Fruit fly (Drosophila melanogaster) whole organism, wandering third instar larva: ENCODE results near the gene Cyp4d2.

Experiments used
- CG32264 ChIP-seq: fragments of 200-800 bp; sonication (Bioruptor generic); optimal IDR thresholded peaks from 2 replicates; lab custom pipeline; 2016; ENCODE audit warnings: missing biosample characterization, missing genetic modification characterization
- CG9705 ChIP-seq: fragments of 200-800 bp; sonication (Bioruptor generic); optimal IDR thresholded peaks from 2 replicates; lab custom pipeline; 2018; ENCODE audit warnings: missing biosample characterization, mild to moderate bottlenecking, missing genetic modification characterization
- CrebA ChIP-seq: fragments of 200-800 bp; sonication (Bioruptor generic); optimal IDR thresholded peaks from 2 replicates; lab custom pipeline; 2016; ENCODE audit warnings: missing biosample characterization, mild to moderate bottlenecking, missing genetic modification characterization, borderline replicate concordance
- Dfd ChIP-seq: fragments of >200 bp; optimal IDR thresholded peaks from 2 replicates; lab custom pipeline; 2017; ENCODE audit warnings: missing biosample characterization, missing genetic modification characterization
- Dif ChIP-seq: fragments of 200-275, 200-300 bp; sonication (Bioruptor generic); optimal IDR thresholded peaks from 2 replicates; lab custom pipeline; 2018; ENCODE audit warnings: missing biosample characterization, missing genetic modification characterization; ENCODE audit not compliant: partially characterized antibody
- GATAd ChIP-seq: sonication (Bioruptor generic); optimal IDR thresholded peaks from 2 replicates; lab custom pipeline; 2016; ENCODE audit warnings: missing biosample characterization, missing genetic modification characterization
- HLH106 ChIP-seq: fragments of 200-800 bp; optimal IDR thresholded peaks from 3 replicates; lab custom pipeline; 2019; ENCODE audit warnings: missing biosample characterization, mild to moderate bottlenecking, missing genetic modification characterization, moderate library complexity
- Hr83 ChIP-seq: fragments of 200-300 bp; sonication (Bioruptor generic); optimal IDR thresholded peaks from 2 replicates; lab custom pipeline; 2016; ENCODE audit warnings: missing biosample characterization, mild to moderate bottlenecking, missing genetic modification characterization, moderate library complexity; ENCODE audit not compliant: poor library complexity, severe bottlenecking
- Jra ChIP-seq: sonication (Bioruptor generic); optimal IDR thresholded peaks from 2 replicates; lab custom pipeline; 2016; ENCODE audit warnings: missing biosample characterization, missing genetic modification characterization
- Mio ChIP-seq: sonication (Bioruptor generic); optimal IDR thresholded peaks from 2 replicates; lab custom pipeline; 2016; ENCODE audit warnings: missing biosample characterization, missing genetic modification characterization
- OdsH ChIP-seq: fragments of 200-800 bp; sonication (Bioruptor generic); optimal IDR thresholded peaks from 2 replicates; lab custom pipeline; 2016; ENCODE audit warnings: missing biosample characterization, mild to moderate bottlenecking, missing genetic modification characterization
- Rel ChIP-seq, 2 experiments: fragments of 200-800 bp; sonication (Bioruptor generic) in 1 of 2; optimal IDR thresholded peaks; 2 replicates in 1 of 2; 3 replicates in 1 of 2; lab custom pipeline; 2016 to 2019; ENCODE audit warnings: mild to moderate bottlenecking in 2 of 2, missing biosample characterization in 2 of 2, missing genetic modification characterization in 2 of 2, moderate library complexity in 1 of 2
- Sp1 ChIP-seq: fragments of 200-800 bp; sonication (Bioruptor generic); optimal IDR thresholded peaks from 3 replicates; lab custom pipeline; 2019; ENCODE audit warnings: missing biosample characterization, mild to moderate bottlenecking, missing genetic modification characterization, moderate library complexity
- Vsx2 ChIP-seq: fragments of 200-300, 225-300 bp; sonication (Bioruptor generic); optimal IDR thresholded peaks from 2 replicates; lab custom pipeline; 2018; ENCODE audit warnings: missing biosample characterization, missing genetic modification characterization; ENCODE audit not compliant: partially characterized antibody
- br ChIP-seq: fragments of 200-800 bp; sonication (Bioruptor generic); optimal IDR thresholded peaks from 2 replicates; lab custom pipeline; 2016; ENCODE audit warnings: missing biosample characterization, missing genetic modification characterization
- brk ChIP-seq: fragments of 200-800 bp; sonication (Bioruptor generic); optimal IDR thresholded peaks from 2 replicates; lab custom pipeline; 2016; ENCODE audit warnings: missing biosample characterization, mild to moderate bottlenecking, missing genetic modification characterization
- dl ChIP-seq, 2 experiments: fragments of 175-275, 200-275 bp in 1 of 2; fragments of 200-275 bp in 1 of 2; sonication (Bioruptor generic); optimal IDR thresholded peaks; lab custom pipeline; 2018; ENCODE audit warnings: mild to moderate bottlenecking in 2 of 2, missing biosample characterization in 2 of 2, missing genetic modification characterization in 2 of 2, moderate library complexity in 2 of 2; ENCODE audit not compliant: partially characterized antibody in 2 of 2, insufficient read depth in 1 of 2
- dmrt93B ChIP-seq: fragments of 200-800 bp; sonication (Bioruptor generic); optimal IDR thresholded peaks from 2 replicates; lab custom pipeline; 2018; ENCODE audit warnings: missing biosample characterization, mild to moderate bottlenecking, missing genetic modification characterization
- dsf ChIP-seq: sonication (Bioruptor generic); optimal IDR thresholded peaks from 2 replicates; lab custom pipeline; 2016; ENCODE audit warnings: missing biosample characterization, missing genetic modification characterization, borderline replicate concordance
- ey ChIP-seq: fragments of 200-800 bp; sonication (Bioruptor generic); optimal IDR thresholded peaks from 2 replicates; lab custom pipeline; 2016; ENCODE audit warnings: missing biosample characterization, missing genetic modification characterization
- foxo ChIP-seq, 2 experiments: fragments of 200-800 bp; sonication (Bioruptor generic); optimal IDR thresholded peaks; 2 replicates in 1 of 2; 3 replicates in 1 of 2; lab custom pipeline; 2016 to 2017; ENCODE audit warnings: missing biosample characterization in 2 of 2, missing genetic modification characterization in 2 of 2
- fru ChIP-seq: fragments of 200-800 bp; sonication (Bioruptor generic); optimal IDR thresholded peaks from 3 replicates; lab custom pipeline; 2016; ENCODE audit warnings: missing biosample characterization, mild to moderate bottlenecking, missing genetic modification characterization
- h ChIP-seq: fragments of 200-800 bp; sonication (Bioruptor generic); optimal IDR thresholded peaks from 3 replicates; lab custom pipeline; 2016; ENCODE audit warnings: missing biosample characterization, mild to moderate bottlenecking, missing genetic modification characterization
- lola ChIP-seq: fragments of >200 bp; optimal IDR thresholded peaks from 2 replicates; lab custom pipeline; 2017; ENCODE audit warnings: missing biosample characterization, missing genetic modification characterization
- pan ChIP-seq: fragments of >200 bp; optimal IDR thresholded peaks from 2 replicates; lab custom pipeline; 2017
- psq ChIP-seq: fragments of 200-800 bp; sonication (Bioruptor generic); optimal IDR thresholded peaks from 3 replicates; lab custom pipeline; 2017; ENCODE audit warnings: missing biosample characterization, mild to moderate bottlenecking, missing genetic modification characterization, moderate library complexity
- sage ChIP-seq: fragments of 200-800 bp; sonication (Bioruptor generic); optimal IDR thresholded peaks from 2 replicates; lab custom pipeline; 2016; ENCODE audit warnings: missing biosample characterization, mild to moderate bottlenecking, missing genetic modification characterization
- sv ChIP-seq: fragments of 200-800 bp; sonication (Bioruptor generic); optimal IDR thresholded peaks from 3 replicates; lab custom pipeline; 2016; ENCODE audit warnings: missing biosample characterization, missing genetic modification characterization
- usp ChIP-seq: fragments of >200 bp; optimal IDR thresholded peaks from 2 replicates; lab custom pipeline; 2017; ENCODE audit warnings: missing biosample characterization, missing genetic modification characterization
- woc ChIP-seq: sonication (Bioruptor generic); optimal IDR thresholded peaks from 2 replicates; lab custom pipeline; 2016; ENCODE audit warnings: missing biosample characterization, mild to moderate bottlenecking, missing genetic modification characterization

Gene Cyp4d2

DNA sequence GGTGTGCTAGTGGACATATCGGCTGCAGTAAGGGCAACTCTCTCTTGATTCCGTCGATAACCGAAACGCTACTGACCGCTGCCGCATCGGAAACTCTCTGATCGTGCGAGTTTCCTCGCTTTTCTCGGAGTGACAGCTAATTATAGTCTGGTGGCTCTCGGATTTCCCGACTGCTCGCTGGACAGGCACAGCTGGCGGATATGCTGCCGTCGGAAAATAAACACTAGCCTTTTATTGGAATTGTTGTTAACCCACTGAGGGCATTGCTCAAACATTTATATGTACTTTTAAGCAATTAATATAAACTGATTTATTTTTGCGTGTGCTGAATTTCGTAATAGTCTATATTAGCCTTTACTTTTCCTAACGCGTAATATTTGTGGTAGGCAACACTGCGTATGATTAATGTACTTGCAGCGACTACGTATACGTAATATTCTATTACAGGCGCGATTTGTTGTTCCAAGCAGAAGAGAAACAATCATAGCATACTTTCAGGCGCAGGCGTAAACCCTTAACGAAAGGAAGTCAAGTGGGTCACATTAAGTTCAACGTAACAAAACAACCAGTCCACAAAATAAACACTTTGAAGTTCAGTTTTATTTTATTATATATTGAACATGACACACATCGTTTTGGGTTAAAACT, 38.1 kb downstream of the Cyp4d2 start, which contains the start of gene SmydA-8:
Gene SmydA-8 (minus strand): TSS at position 51 of the 648 bp plus-strand sequence.
- TF ChIP-seq GATAd (GFP tag; lab: Kevin White, UChicago) (no peak), h (no peak), Rel (GFP tag; optimal IDR thresholded peaks at IDR 0.05; lab: Kevin White, UChicago) (no peak), Rel (tag; optimal IDR thresholded peaks at IDR 0.05; lab: Kevin White, UChicago) (no peak), dsf (GFP tag; lab: Kevin White, UChicago) (no peak), dl (GFP tag; optimal IDR thresholded peaks at IDR 0.05; lab: Kevin White, UChicago; ENCODE audit: insufficient read depth in 1 of 2, partially characterized antibody in 2 of 2) (no peak), Sp1 (GFP tag; lab: Kevin White, UChicago) (no peak), CG9705 (GFP tag; lab: Kevin White, UChicago) (no peak), sv (no peak)
- TF ChIP-seq, all 38 proteins: peak for 0

DNA sequence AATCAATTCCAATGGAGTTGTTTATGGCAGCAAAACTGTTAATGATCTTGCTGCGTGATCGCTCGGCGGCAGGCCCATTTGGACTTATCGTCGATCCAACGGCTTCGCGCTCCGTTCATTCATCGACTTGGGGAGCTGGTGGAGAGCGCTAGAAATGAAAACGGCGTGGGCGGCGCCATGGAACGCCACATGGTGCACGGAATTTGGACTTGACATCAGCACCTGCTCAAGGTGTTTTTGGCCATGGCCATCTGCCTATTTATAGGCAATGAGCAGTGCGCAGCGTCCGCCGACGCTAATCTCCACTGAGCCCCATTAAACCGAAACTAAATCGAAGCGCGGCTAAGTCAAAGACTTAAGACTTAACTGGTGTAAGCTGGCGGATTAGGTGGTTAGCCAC, 42.6 kb downstream of the Cyp4d2 start:
- no peak for TF ChIP-seq dmrt93B (GFP tag; lab: Kevin White, UChicago)
- no peak for TF ChIP-seq fru
- no peak for TF ChIP-seq Jra (GFP tag; lab: Kevin White, UChicago)
- no peak for TF ChIP-seq CG32264 (GFP tag; lab: Kevin White, UChicago)
- TF ChIP-seq Mio = no peak
- TF ChIP-seq Dfd = no peak
- no peak for TF ChIP-seq GATAd (GFP tag; lab: Kevin White, UChicago)
- TF ChIP-seq CrebA (GFP tag; lab: Kevin White, UChicago) = no peak
- no peak for TF ChIP-seq foxo (GFP tag; optimal IDR thresholded peaks at IDR 0.05; lab: Kevin White, UChicago)
- TF ChIP-seq Rel (GFP tag; optimal IDR thresholded peaks at IDR 0.05; lab: Kevin White, UChicago) = no peak
- TF ChIP-seq Rel (tag; optimal IDR thresholded peaks at IDR 0.05; lab: Kevin White, UChicago) = no peak
- TF ChIP-seq dl (GFP tag; optimal IDR thresholded peaks at IDR 0.05; lab: Kevin White, UChicago; ENCODE audit: insufficient read depth in 1 of 2, partially characterized antibody in 2 of 2) = no peak

dm6 chrX:2219246-2219645, 43.4 kb downstream of the Cyp4d2 start:
- no peak for TF ChIP-seq Vsx2 (GFP tag; lab: Kevin White, UChicago)
- TF ChIP-seq dl (GFP tag; optimal IDR thresholded peaks at IDR 0.05; lab: Kevin White, UChicago; ENCODE audit: insufficient read depth in 1 of 2, partially characterized antibody in 2 of 2) = no peak
- TF ChIP-seq pan (lab: Kevin White, UChicago) = no peak
- no peak for TF ChIP-seq CG9705 (GFP tag; lab: Kevin White, UChicago)
- TF ChIP-seq psq (GFP tag; lab: Kevin White, UChicago) = no peak
- no peak for TF ChIP-seq usp (GFP tag; lab: Kevin White, UChicago)
- no peak for TF ChIP-seq Dif (GFP tag; lab: Kevin White, UChicago)
- no peak for TF ChIP-seq brk (GFP tag; lab: Kevin White, UChicago)
- no peak for TF ChIP-seq fru
- TF ChIP-seq h = no peak

DNA sequence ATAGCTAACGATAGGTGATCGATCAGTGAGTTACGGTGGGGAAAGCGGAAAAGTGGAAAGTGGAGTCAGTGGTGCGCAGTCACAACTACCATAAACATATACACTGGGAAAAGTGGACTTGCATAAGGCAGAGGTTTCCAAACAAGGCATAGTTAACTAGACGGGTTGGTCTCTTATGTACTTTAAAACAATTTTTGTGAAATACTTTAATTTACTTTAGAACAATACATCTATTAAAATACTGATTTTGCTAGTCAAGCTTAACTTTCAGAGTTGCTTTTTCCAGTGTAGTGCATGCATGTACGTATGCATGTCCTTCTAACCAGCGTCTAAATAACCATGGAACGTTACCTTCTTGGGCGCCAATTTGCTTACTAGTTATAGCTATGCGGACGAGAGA, 44.1 kb downstream of the Cyp4d2 start:
- TF ChIP-seq pan (lab: Kevin White, UChicago) (no peak), OdsH (no peak), Hr83 (GFP tag; lab: Kevin White, UChicago) (no peak), Vsx2 (GFP tag; lab: Kevin White, UChicago) (no peak), dmrt93B (GFP tag; lab: Kevin White, UChicago) (no peak), lola (GFP tag; lab: Kevin White, UChicago) (no peak), brk (GFP tag; lab: Kevin White, UChicago) (no peak), sage (GFP tag; lab: Kevin White, UChicago) (no peak), HLH106 (tag; lab: Kevin White, UChicago) (no peak), br (GFP tag; lab: Kevin White, UChicago) (no peak), GATAd (GFP tag; lab: Kevin White, UChicago) (no peak), woc (GFP tag; lab: Kevin White, UChicago) (no peak), ey (GFP tag; lab: Kevin White, UChicago) (no peak), Dfd (no peak), Jra (GFP tag; lab: Kevin White, UChicago) (no peak), Rel (GFP tag; optimal IDR thresholded peaks at IDR 0.05; lab: Kevin White, UChicago) (no peak), Rel (tag; optimal IDR thresholded peaks at IDR 0.05; lab: Kevin White, UChicago) (no peak), fru (no peak), Mio (no peak)
